Fruit fly (Drosophila melanogaster) whole organism, embryonic: Measurements from ENCODE around the gene Hsp110.

Source experiments
- Antp ChIP-seq: fragments of 200-800 bp; sonication (Bioruptor generic); optimal IDR thresholded peaks from 3 replicates; lab custom pipeline; 2016; ENCODE audit warnings: missing biosample characterization, missing genetic modification characterization
- Blimp-1 ChIP-seq: fragments of 200-800 bp; sonication (Bioruptor generic); optimal IDR thresholded peaks from 3 replicates; lab custom pipeline; 2018; ENCODE audit warnings: missing biosample characterization, missing genetic modification characterization, mild to moderate bottlenecking, moderate library complexity, missing genetic modification reagents
- C15 ChIP-seq: fragments of 200-800 bp; sonication (Bioruptor generic); IDR thresholded peaks from 3 replicates; pipeline ENCODE4 v1.3.6; 2022; ENCODE audit warnings: missing biosample characterization, missing genetic modification characterization
- CG10274 ChIP-seq: fragments of 200-800 bp; sonication (Bioruptor generic); optimal IDR thresholded peaks from 3 replicates; lab custom pipeline; 2017; ENCODE audit warnings: missing biosample characterization, mild to moderate bottlenecking, missing genetic modification characterization
- CG11560 ChIP-seq: fragments of 200-800 bp; sonication (Bioruptor generic); IDR thresholded peaks from 3 replicates; pipeline ENCODE4 v1.3.6; 2022; ENCODE audit warnings: missing biosample characterization, missing genetic modification characterization
- CG11723 ChIP-seq: fragments of 200-800 bp; sonication (Bioruptor generic); optimal IDR thresholded peaks from 2 replicates; lab custom pipeline; 2017; ENCODE audit warnings: missing biosample characterization, mild to moderate bottlenecking, missing genetic modification characterization
- CG14441 ChIP-seq: fragments of 200-800 bp; sonication (Bioruptor generic); IDR thresholded peaks from 2 replicates; pipeline ENCODE4 v1.3.6; 2022; ENCODE audit warnings: missing biosample characterization, missing genetic modification characterization
- CG14860 ChIP-seq: fragments of 200-800 bp; sonication (Bioruptor generic); IDR thresholded peaks from 3 replicates; pipeline ENCODE4 v1.3.6; 2022; ENCODE audit warnings: missing biosample characterization, missing genetic modification characterization; ENCODE audit not compliant: partially characterized antibody
- CG15601 ChIP-seq: fragments of 200-800 bp; sonication (Bioruptor generic); optimal IDR thresholded peaks from 3 replicates; lab custom pipeline; 2019; ENCODE audit warnings: missing biosample characterization, mild to moderate bottlenecking, missing genetic modification characterization, moderate library complexity
- CG18011 ChIP-seq: fragments of 200-800 bp; sonication (Bioruptor generic); optimal IDR thresholded peaks from 2 replicates; lab custom pipeline; 2017; ENCODE audit warnings: missing biosample characterization, missing genetic modification characterization, mild to moderate bottlenecking, moderate library complexity, missing genotype
- CG2889 ChIP-seq: fragments of 200-800 bp; sonication (Bioruptor generic); IDR thresholded peaks from 3 replicates; pipeline ENCODE4 v1.3.6; 2022; ENCODE audit warnings: missing biosample characterization, missing genetic modification characterization
- CG30431 ChIP-seq: fragments of 200-800 bp; sonication (Bioruptor generic); optimal IDR thresholded peaks from 2 replicates; lab custom pipeline; 2017; ENCODE audit warnings: missing biosample characterization, missing genetic modification characterization
- CG3065 ChIP-seq: fragments of 200-800 bp; sonication (Bioruptor generic); optimal IDR thresholded peaks from 2 replicates; lab custom pipeline; 2016; ENCODE audit warnings: missing biosample characterization, missing genetic modification characterization
- CG32767 ChIP-seq: fragments of 200-800 bp; sonication (Bioruptor generic); IDR thresholded peaks from 2 replicates; pipeline ENCODE4 v1.3.6; 2022; ENCODE audit warnings: missing biosample characterization, missing genetic modification characterization
- CG4424 ChIP-seq: fragments of 200-800 bp; sonication (Bioruptor generic); optimal IDR thresholded peaks from 3 replicates; lab custom pipeline; 2016; ENCODE audit warnings: missing biosample characterization, missing genetic modification characterization
- CG4707 ChIP-seq: fragments of 200-800 bp; sonication (Bioruptor generic); optimal IDR thresholded peaks from 2 replicates; lab custom pipeline; 2018; ENCODE audit warnings: missing biosample characterization, mild to moderate bottlenecking, missing genetic modification characterization, moderate library complexity
- CG4820 ChIP-seq: fragments of 200-800 bp; sonication (Bioruptor generic); optimal IDR thresholded peaks from 3 replicates; lab custom pipeline; 2016; ENCODE audit warnings: missing biosample characterization, missing genetic modification characterization
- CG6813 ChIP-seq: fragments of 200-800 bp; sonication (Bioruptor generic); optimal IDR thresholded peaks from 2 replicates; lab custom pipeline; 2017; ENCODE audit warnings: missing biosample characterization, missing genetic modification characterization, mild to moderate bottlenecking, moderate library complexity, missing genetic modification reagents
- CG6854 ChIP-seq: fragments of 200-800 bp; sonication (Bioruptor generic); optimal IDR thresholded peaks from 3 replicates; lab custom pipeline; 2017; ENCODE audit warnings: missing biosample characterization, mild to moderate bottlenecking, missing genetic modification characterization
- CG7928 ChIP-seq: fragments of 200-800 bp; sonication (Bioruptor generic); optimal IDR thresholded peaks from 2 replicates; lab custom pipeline; 2017; ENCODE audit warnings: missing biosample characterization, mild to moderate bottlenecking, missing genetic modification characterization
- CG7963 ChIP-seq: fragments of 200-800 bp; sonication (Bioruptor generic); IDR thresholded peaks from 3 replicates; pipeline ENCODE4 v1.3.6; 2022; ENCODE audit warnings: missing biosample characterization, missing genetic modification characterization; ENCODE audit not compliant: partially characterized antibody
- CG8478 ChIP-seq: fragments of >200 bp; optimal IDR thresholded peaks from 2 replicates; lab custom pipeline; 2018
- CG8924 ChIP-seq: fragments of 200-800 bp; optimal IDR thresholded peaks from 3 replicates; lab custom pipeline; 2019; ENCODE audit warnings: missing biosample characterization, mild to moderate bottlenecking, missing genetic modification characterization, moderate library complexity
- Dip2 ChIP-seq: fragments of 200-800 bp; sonication (Bioruptor generic); IDR thresholded peaks from 2 replicates; pipeline ENCODE4 v1.3.6; 2022; ENCODE audit warnings: missing biosample characterization, missing genetic modification characterization
- Fer1 ChIP-seq: fragments of 200-800 bp; sonication (Bioruptor generic); optimal IDR thresholded peaks from 2 replicates; lab custom pipeline; 2017; ENCODE audit warnings: missing biosample characterization, mild to moderate bottlenecking, missing genetic modification characterization
- H15 ChIP-seq: fragments of 200-800 bp; sonication (Bioruptor generic); IDR thresholded peaks from 3 replicates; pipeline ENCODE4 v1.3.6; 2022; ENCODE audit warnings: missing biosample characterization, missing genetic modification characterization
- H2.0 ChIP-seq: fragments of 200-800 bp; sonication (Bioruptor generic); IDR thresholded peaks from 2 replicates; pipeline ENCODE4 v1.3.6; 2022; ENCODE audit warnings: missing biosample characterization, missing genetic modification characterization
- Hsf ChIP-seq: fragments of 200-800 bp; sonication (Bioruptor generic); optimal IDR thresholded peaks from 3 replicates; lab custom pipeline; 2016; ENCODE audit warnings: missing biosample characterization, missing genetic modification characterization
- Lhr ChIP-seq: fragments of 200-800 bp; sonication (Bioruptor generic); optimal IDR thresholded peaks from 3 replicates; lab custom pipeline; 2017; ENCODE audit warnings: mild to moderate bottlenecking, missing biosample characterization, missing genetic modification reagents, missing genetic modification characterization
- Med ChIP-seq: fragments of 200-800 bp; sonication (Bioruptor generic); peaks from one replicate; lab custom pipeline; 2016; ENCODE audit warnings: missing biosample characterization, missing genetic modification characterization, mild to moderate bottlenecking, inconsistent platforms, moderate library complexity
- NFAT ChIP-seq: fragments of 200-800 bp; sonication (Bioruptor generic); IDR thresholded peaks from 2 replicates; pipeline ENCODE4 v1.3.6; 2022; ENCODE audit warnings: missing biosample characterization, missing genetic modification characterization
- Opbp ChIP-seq: fragments of 200-800 bp; sonication (Bioruptor generic); IDR thresholded peaks from 3 replicates; pipeline ENCODE4 v1.3.6; 2022; ENCODE audit warnings: missing biosample characterization, missing genetic modification characterization; ENCODE audit not compliant: partially characterized antibody
- Ssrp ChIP-seq: fragments of 200-800 bp; sonication (Bioruptor generic); optimal IDR thresholded peaks from 2 replicates; lab custom pipeline; 2018; ENCODE audit warnings: missing biosample characterization, mild to moderate bottlenecking, missing genetic modification characterization, moderate library complexity
- Stat92E ChIP-seq, 3 experiments: fragments of >200 bp in 2 of 3; fragments of 200-800 bp in 1 of 3; sonication (Bioruptor generic) in 1 of 3; optimal IDR thresholded peaks; 2 replicates each; lab custom pipeline; 2017 to 2019; ENCODE audit warnings: missing biosample characterization in 3 of 3, missing genetic modification characterization in 3 of 3, mild to moderate bottlenecking in 1 of 3, moderate library complexity in 1 of 3
- cato ChIP-seq: fragments of 200-800 bp; sonication (Bioruptor generic); optimal IDR thresholded peaks from 2 replicates; lab custom pipeline; 2016; ENCODE audit warnings: missing biosample characterization, missing genetic modification characterization, borderline replicate concordance
- chif ChIP-seq, 2 experiments: fragments of 200-800 bp; sonication (Bioruptor generic); optimal IDR thresholded peaks; 3 replicates each; lab custom pipeline; 2016; ENCODE audit warnings: missing biosample characterization in 2 of 2, missing genetic modification characterization in 2 of 2
- gro ChIP-seq: fragments of 200-800 bp; sonication (Bioruptor generic); optimal IDR thresholded peaks from 2 replicates; lab custom pipeline; 2016; ENCODE audit warnings: missing biosample characterization, missing genetic modification characterization
- her ChIP-seq: fragments of 200-800 bp; sonication (Bioruptor generic); optimal IDR thresholded peaks from 2 replicates; lab custom pipeline; 2016; ENCODE audit warnings: missing biosample characterization, missing genetic modification characterization
- ken ChIP-seq: fragments of 200-800 bp; sonication (Bioruptor generic); IDR thresholded peaks from 3 replicates; pipeline ENCODE4 v1.3.6; 2022; ENCODE audit warnings: missing biosample characterization, missing genetic modification characterization
- mirr ChIP-seq: fragments of 200-800 bp; sonication (Bioruptor generic); optimal IDR thresholded peaks from 3 replicates; lab custom pipeline; 2018; ENCODE audit warnings: missing biosample characterization, mild to moderate bottlenecking, missing genetic modification characterization
- mld ChIP-seq: fragments of 200-800 bp; sonication (Bioruptor generic); IDR thresholded peaks from 3 replicates; pipeline ENCODE4 v1.3.6; 2022; ENCODE audit warnings: missing biosample characterization, missing genetic modification characterization; ENCODE audit not compliant: partially characterized antibody
- sens ChIP-seq: fragments of 200-800 bp; sonication (Bioruptor generic); peaks from one replicate; lab custom pipeline; 2016; ENCODE audit warnings: missing biosample characterization, missing genetic modification characterization
- sens-2 ChIP-seq: fragments of 200-800 bp; sonication (Bioruptor generic); IDR thresholded peaks from 2 replicates; pipeline ENCODE4 v1.3.6; 2022; ENCODE audit warnings: missing biosample characterization, missing genetic modification characterization
- so ChIP-seq: fragments of 200-800 bp; sonication (Bioruptor generic); IDR thresholded peaks from 3 replicates; pipeline ENCODE4 v1.3.6; 2022; ENCODE audit warnings: missing biosample characterization, missing genetic modification characterization
- tin ChIP-seq: fragments of 200-800 bp; sonication (Bioruptor generic); optimal IDR thresholded peaks from 3 replicates; lab custom pipeline; 2016; ENCODE audit warnings: missing biosample characterization, missing genetic modification characterization
- tna ChIP-seq: fragments of 200-800 bp; sonication (Bioruptor generic); IDR thresholded peaks from 2 replicates; pipeline ENCODE4 v1.3.6; 2022; ENCODE audit warnings: missing biosample characterization, missing genetic modification characterization; ENCODE audit not compliant: partially characterized antibody
- tup ChIP-seq: fragments of 200-800 bp; sonication (Bioruptor generic); optimal IDR thresholded peaks from 2 replicates; lab custom pipeline; 2016; ENCODE audit warnings: missing biosample characterization, mild to moderate bottlenecking, missing genetic modification characterization, moderate library complexity
- tx ChIP-seq: fragments of 200-800 bp; sonication (Bioruptor generic); optimal IDR thresholded peaks from 2 replicates; lab custom pipeline; 2016; ENCODE audit warnings: missing biosample characterization, missing genetic modification characterization
- unpg ChIP-seq: fragments of 200-800 bp; sonication (Bioruptor generic); optimal IDR thresholded peaks from 3 replicates; lab custom pipeline; 2018; ENCODE audit warnings: missing biosample characterization, mild to moderate bottlenecking, missing genetic modification characterization, moderate library complexity
- wdn ChIP-seq: fragments of 200-800 bp; sonication (Bioruptor generic); IDR thresholded peaks from 2 replicates; pipeline ENCODE4 v1.3.6; 2022; ENCODE audit warnings: missing biosample characterization, missing genetic modification characterization

Hsp110 gene

DNA sequence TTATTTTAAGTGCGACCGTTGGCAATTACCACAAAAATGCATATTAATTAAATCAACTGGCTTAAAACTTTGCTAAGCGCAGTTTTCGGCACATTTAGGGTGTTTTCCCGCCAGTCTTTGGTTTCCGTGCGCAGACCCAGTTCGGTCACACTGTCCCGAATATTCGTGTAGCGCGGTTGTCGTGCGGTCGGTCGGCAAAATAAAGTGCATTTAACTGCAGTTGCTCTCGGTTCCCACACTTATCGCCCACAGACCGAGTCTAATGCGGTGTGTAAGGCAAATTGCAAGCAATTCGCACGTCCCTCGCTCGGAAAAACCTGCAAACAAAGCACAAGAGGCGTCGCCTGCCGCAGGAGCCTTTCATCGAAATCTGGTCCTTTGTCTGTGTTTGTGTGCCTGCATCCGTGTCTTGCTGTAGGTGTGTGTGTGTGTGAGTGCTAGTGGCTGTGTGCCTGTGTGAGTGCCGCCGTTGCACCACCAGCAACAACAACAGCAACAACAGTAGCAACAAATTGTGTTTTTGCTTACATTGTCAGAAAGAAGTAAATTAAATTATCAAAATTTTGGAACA, 16.3 kb downstream of the Hsp110 start, which contains the start of the genes CG13484 and Frl (continued):
- no peak for TF ChIP-seq H15
- no peak for TF ChIP-seq CG10274 (GFP tag; lab: Kevin White, UChicago)
- TF ChIP-seq ken (GFP tag; lab: Robert Waterston, UW), result no peak; the same call in 2 of the 3 replicates
- no peak; the same call in 2 of the 3 replicates for TF ChIP-seq CG11560 (tag; lab: Robert Waterston, UW)
- peak; percentile 30; the same call in 1 of the 3 replicates for TF ChIP-seq Opbp (GFP tag; lab: Robert Waterston, UW)
- peak; percentile 8 for TF ChIP-seq Ssrp (tag; lab: Kevin White, UChicago)
- no peak for TF ChIP-seq CG8478 (lab: Kevin White, UChicago)
- TF ChIP-seq CG4707, result no peak
- TF ChIP-seq CG18011 (GFP tag; lab: Kevin White, UChicago), result no peak
- TF ChIP-seq tin (GFP tag; lab: Kevin White, UChicago), result no peak
- no peak for TF ChIP-seq CG2889
- no peak for TF ChIP-seq CG4820 (GFP tag; lab: Kevin White, UChicago)
- TF ChIP-seq CG4424 (GFP tag; lab: Kevin White, UChicago), result peak; percentile 1
- TF ChIP-seq CG15601 (tag; lab: Kevin White, UChicago), result peak; percentile 42
- no peak for TF ChIP-seq CG30431 (GFP tag; lab: Kevin White, UChicago)
- peak; percentile 11; the same call in 1 of the 2 replicates for TF ChIP-seq wdn
- TF ChIP-seq gro (GFP tag; lab: Kevin White, UChicago), result peak; percentile 26
- peak; percentile 2 for TF ChIP-seq Antp (GFP tag; lab: Kevin White, UChicago)
- TF ChIP-seq CG32767 (GFP tag; lab: Robert Waterston, UW), result no peak
- no peak for TF ChIP-seq sens-2
- TF ChIP-seq unpg (GFP tag; lab: Kevin White, UChicago), result peak; percentile 27
- TF ChIP-seq tna (GFP tag; lab: Robert Waterston, UW), result 0 out of 2 replicates have a peak, but pooled peaks have one; percentile 29
- no peak for TF ChIP-seq CG6854 (GFP tag; lab: Kevin White, UChicago)
- TF ChIP-seq H2.0 (GFP tag; lab: Robert Waterston, UW), result no peak
- no peak for TF ChIP-seq C15 (GFP tag; lab: Robert Waterston, UW)
- TF ChIP-seq CG14441 (GFP tag; lab: Robert Waterston, UW), result no peak
- TF ChIP-seq CG11723 (GFP tag; lab: Kevin White, UChicago), result no peak
- peak; percentile 29; the same call in 1 of the 2 replicates for TF ChIP-seq NFAT
- peak; percentile 96 for TF ChIP-seq Lhr
- peak; percentile 49 for TF ChIP-seq Fer1
- peak in 1 of 3 experiments; percentile 93 for TF ChIP-seq Stat92E (GFP tag; optimal IDR thresholded peaks at IDR 0.05; lab: Kevin White, UChicago)
- no peak for TF ChIP-seq Dip2 (GFP tag; lab: Robert Waterston, UW)
- no peak for TF ChIP-seq tup
- TF ChIP-seq CG8924 (tag; lab: Kevin White, UChicago), result peak; percentile 74
- TF ChIP-seq sens (GFP tag; lab: Kevin White, UChicago), result peak; percentile 72
- TF ChIP-seq CG7928 (GFP tag; lab: Kevin White, UChicago), result peak; percentile 26
- no peak for TF ChIP-seq CG7963
- TF ChIP-seq cato, result no peak
- TF ChIP-seq her (GFP tag; lab: Kevin White, UChicago), result peak; percentile 31
- no peak for TF ChIP-seq so
- TF ChIP-seq CG6813 (GFP tag; lab: Kevin White, UChicago), result peak; percentile 29
- TF ChIP-seq mirr, result peak; percentile 32
- peak; percentile 20 for TF ChIP-seq Blimp-1 (GFP tag; lab: Kevin White, UChicago)
- no peak for TF ChIP-seq tx
- no peak for TF ChIP-seq CG14860 (GFP tag; lab: Robert Waterston, UW)
- peak in 1 of 2 experiments; percentile 15 for TF ChIP-seq chif (GFP tag; optimal IDR thresholded peaks at IDR 0.05; lab: Kevin White, UChicago)
- peak; percentile 93 for TF ChIP-seq Med (GFP tag; lab: Kevin White, UChicago)
- no peak for TF ChIP-seq mld (GFP tag; lab: Robert Waterston, UW)
- TF ChIP-seq CG3065, result no peak
- TF ChIP-seq Hsf (GFP tag; lab: Kevin White, UChicago), result peak; percentile 7
